Fruit fly (Drosophila melanogaster) whole organism, embryonic: ENCODE data around the gene Nazo.

Source experiments
- Bdp1 ChIP-seq: fragments of 200-800 bp; sonication (Bioruptor generic); optimal IDR thresholded peaks from 3 replicates; lab custom pipeline; 2016; ENCODE audit warnings: missing biosample characterization, missing genetic modification characterization
- CG1024 ChIP-seq: fragments of 200-800 bp; sonication (Bioruptor generic); IDR thresholded peaks from 2 replicates; pipeline ENCODE4 v1.3.6; 2022; ENCODE audit warnings: missing biosample characterization, missing genetic modification characterization
- CG11093 ChIP-seq: fragments of 200-800 bp; sonication (Bioruptor generic); IDR thresholded peaks from 3 replicates; pipeline ENCODE4 v1.3.6; 2022; ENCODE audit warnings: missing biosample characterization, missing genetic modification characterization
- CG11696 ChIP-seq: fragments of 200-800 bp; sonication (Bioruptor generic); IDR thresholded peaks from 2 replicates; pipeline ENCODE4 v1.3.6; 2022; ENCODE audit warnings: missing biosample characterization, missing genetic modification characterization
- CG12942 ChIP-seq: fragments of 200-800 bp; sonication (Bioruptor generic); optimal IDR thresholded peaks from 3 replicates; lab custom pipeline; 2016; ENCODE audit warnings: missing biosample characterization, missing genetic modification characterization
- CG1647 ChIP-seq: fragments of 200-800 bp; sonication (Bioruptor generic); optimal IDR thresholded peaks from 3 replicates; lab custom pipeline; 2016; ENCODE audit warnings: missing biosample characterization, missing genetic modification characterization
- CG18764 ChIP-seq: fragments of 200-800 bp; sonication (Bioruptor generic); optimal IDR thresholded peaks from 3 replicates; lab custom pipeline; 2016; ENCODE audit warnings: missing biosample characterization, missing genetic modification characterization
- CG2116 ChIP-seq: fragments of 200-800 bp; sonication (Bioruptor generic); optimal IDR thresholded peaks from 3 replicates; lab custom pipeline; 2018; ENCODE audit warnings: missing biosample characterization, mild to moderate bottlenecking, missing genetic modification characterization
- CG30431 ChIP-seq: fragments of 200-800 bp; sonication (Bioruptor generic); optimal IDR thresholded peaks from 2 replicates; lab custom pipeline; 2017; ENCODE audit warnings: missing biosample characterization, missing genetic modification characterization
- CG32532 ChIP-seq: fragments of 200-800 bp; sonication (Bioruptor generic); IDR thresholded peaks from 2 replicates; pipeline ENCODE4 v1.3.6; 2022; ENCODE audit warnings: missing biosample characterization, missing genetic modification characterization
- CG9215 ChIP-seq: fragments of 200-800 bp; sonication (Bioruptor generic); IDR thresholded peaks from 2 replicates; pipeline ENCODE4 v1.3.6; 2022; ENCODE audit warnings: missing biosample characterization, missing genetic modification characterization
- CG9817 ChIP-seq: fragments of 200-800 bp; sonication (Bioruptor generic); optimal IDR thresholded peaks from 2 replicates; lab custom pipeline; 2018; ENCODE audit warnings: missing biosample characterization, mild to moderate bottlenecking, missing genetic modification characterization, moderate library complexity
- CG9876 ChIP-seq: fragments of 200-800 bp; sonication (Bioruptor generic); optimal IDR thresholded peaks from 2 replicates; lab custom pipeline; 2016; ENCODE audit warnings: missing biosample characterization, missing genetic modification characterization
- Chrac-16 ChIP-seq: fragments of 200-800 bp; sonication (Bioruptor generic); optimal IDR thresholded peaks from 3 replicates; lab custom pipeline; 2016; ENCODE audit warnings: missing biosample characterization, missing genetic modification characterization
- D19A ChIP-seq: fragments of 200-800 bp; optimal IDR thresholded peaks from 3 replicates; lab custom pipeline; 2019; ENCODE audit warnings: missing biosample characterization, mild to moderate bottlenecking, missing genetic modification characterization, moderate library complexity
- Dp ChIP-seq: fragments of 200-800 bp; sonication (Bioruptor generic); optimal IDR thresholded peaks from 2 replicates; lab custom pipeline; 2018; ENCODE audit warnings: missing biosample characterization, mild to moderate bottlenecking, missing genetic modification characterization, moderate library complexity
- Fer3 ChIP-seq: fragments of 200-800 bp; sonication (Bioruptor generic); optimal IDR thresholded peaks from 2 replicates; lab custom pipeline; 2018; ENCODE audit warnings: missing biosample characterization, mild to moderate bottlenecking, missing genetic modification characterization, moderate library complexity
- HLH3B ChIP-seq: fragments of 200-800 bp; sonication (Bioruptor generic); IDR thresholded peaks from 2 replicates; pipeline ENCODE4 v1.3.6; 2022; ENCODE audit warnings: missing biosample characterization, missing genetic modification characterization
- Hr78 ChIP-seq, 2 experiments: fragments of 200-800 bp in 1 of 2; fragments of >200 bp in 1 of 2; sonication (Bioruptor generic) in 1 of 2; optimal IDR thresholded peaks; 2 replicates each; lab custom pipeline; 2017 to 2019; ENCODE audit warnings: missing biosample characterization in 2 of 2, missing genetic modification characterization in 2 of 2, mild to moderate bottlenecking in 1 of 2, moderate library complexity in 1 of 2
- Lpt ChIP-seq: fragments of >200 bp; optimal IDR thresholded peaks from 2 replicates; lab custom pipeline; 2018; ENCODE audit warnings: missing biosample characterization, missing genetic modification characterization
- MTF-1 ChIP-seq: fragments of 200-800 bp; sonication (Bioruptor generic); optimal IDR thresholded peaks from 2 replicates; lab custom pipeline; 2018; ENCODE audit warnings: missing biosample characterization, mild to moderate bottlenecking, missing genetic modification characterization, borderline replicate concordance
- Oaz ChIP-seq: fragments of 200-800 bp; sonication (Bioruptor generic); IDR thresholded peaks from 2 replicates; pipeline ENCODE4 v1.3.6; 2022; ENCODE audit warnings: missing biosample characterization, missing genetic modification characterization
- PHDP ChIP-seq: fragments of 200-800 bp; sonication (Bioruptor generic); optimal IDR thresholded peaks from 3 replicates; lab custom pipeline; 2018; ENCODE audit warnings: missing biosample characterization, mild to moderate bottlenecking, missing genetic modification characterization, moderate library complexity
- Taf1 ChIP-seq: fragments of 200-800 bp; sonication (Bioruptor generic); IDR thresholded peaks from 2 replicates; pipeline ENCODE4 v1.3.6; 2022; ENCODE audit warnings: missing biosample characterization, missing genetic modification characterization
- ab ChIP-seq: fragments of 200-800 bp; sonication (Bioruptor generic); optimal IDR thresholded peaks from 2 replicates; lab custom pipeline; 2016; ENCODE audit warnings: missing biosample characterization, missing genetic modification characterization
- ac ChIP-seq: fragments of 200-800 bp; sonication (Bioruptor generic); optimal IDR thresholded peaks from 3 replicates; lab custom pipeline; 2017; ENCODE audit warnings: missing biosample characterization, mild to moderate bottlenecking, missing genetic modification characterization
- ato ChIP-seq: fragments of 200-800 bp; sonication (Bioruptor generic); IDR thresholded peaks from 2 replicates; pipeline ENCODE4 v1.3.6; 2022; ENCODE audit warnings: missing biosample characterization, missing genetic modification characterization; ENCODE audit not compliant: partially characterized antibody
- bcd ChIP-seq: fragments of 200-800 bp; sonication (Bioruptor generic); optimal IDR thresholded peaks from 2 replicates; lab custom pipeline; 2017; ENCODE audit warnings: missing biosample characterization, mild to moderate bottlenecking, missing genetic modification characterization
- ci ChIP-seq: fragments of 200-800 bp; sonication (Bioruptor generic); IDR thresholded peaks from 3 replicates; pipeline ENCODE4 v1.3.6; 2022; ENCODE audit warnings: missing biosample characterization, missing genetic modification characterization
- dm ChIP-seq: fragments of 200-800 bp; sonication (Bioruptor generic); optimal IDR thresholded peaks from 3 replicates; lab custom pipeline; 2016; ENCODE audit warnings: missing biosample characterization, missing genetic modification characterization
- dmrt99B ChIP-seq: fragments of 200-800 bp; sonication (Bioruptor generic); optimal IDR thresholded peaks from 2 replicates; lab custom pipeline; 2018; ENCODE audit warnings: missing biosample characterization, mild to moderate bottlenecking, missing genetic modification characterization, moderate library complexity
- exex ChIP-seq: fragments of 200-800 bp; sonication (Bioruptor generic); optimal IDR thresholded peaks from 4 replicates; lab custom pipeline; 2018; ENCODE audit warnings: missing biosample characterization, mild to moderate bottlenecking, missing genetic modification characterization, moderate library complexity
- gce ChIP-seq: fragments of 200-800 bp; sonication (Bioruptor generic); IDR thresholded peaks from 3 replicates; pipeline ENCODE4 v1.3.6; 2022; ENCODE audit warnings: missing biosample characterization, missing genetic modification characterization
- gcm ChIP-seq: fragments of 200-800 bp; sonication (Bioruptor generic); optimal IDR thresholded peaks from 2 replicates; lab custom pipeline; 2019; ENCODE audit warnings: missing biosample characterization, mild to moderate bottlenecking, missing genetic modification characterization, moderate library complexity
- gem ChIP-seq: fragments of 200-800 bp; sonication (Bioruptor generic); optimal IDR thresholded peaks from 2 replicates; lab custom pipeline; 2019; ENCODE audit warnings: missing biosample characterization, mild to moderate bottlenecking, missing genetic modification characterization, moderate library complexity
- grau ChIP-seq: fragments of 200-800 bp; optimal IDR thresholded peaks from 3 replicates; lab custom pipeline; 2019; ENCODE audit warnings: missing biosample characterization, mild to moderate bottlenecking, missing genetic modification characterization, moderate library complexity
- lilli ChIP-seq: fragments of 200-800 bp; sonication (Bioruptor generic); optimal IDR thresholded peaks from 3 replicates; lab custom pipeline; 2016; ENCODE audit warnings: missing biosample characterization, missing genetic modification characterization
- otp ChIP-seq: fragments of 200-800 bp; sonication (Bioruptor generic); IDR thresholded peaks from 3 replicates; pipeline ENCODE4, ENCODE4 v1.3.6; 2022; ENCODE audit warnings: missing biosample characterization, missing genetic modification characterization
- p53 ChIP-seq: fragments of 200-800 bp; sonication (Bioruptor generic); optimal IDR thresholded peaks from 2 replicates; lab custom pipeline; 2016; ENCODE audit warnings: missing biosample characterization, missing genetic modification characterization
- phol ChIP-seq: fragments of 200-800 bp; sonication (Bioruptor generic); optimal IDR thresholded peaks from 3 replicates; lab custom pipeline; 2018; ENCODE audit warnings: missing biosample characterization, mild to moderate bottlenecking, missing genetic modification characterization, moderate library complexity
- pros ChIP-seq: fragments of 200-800 bp; sonication (Bioruptor generic); optimal IDR thresholded peaks from 3 replicates; lab custom pipeline; 2019; ENCODE audit warnings: missing biosample characterization, mild to moderate bottlenecking, missing genetic modification characterization, moderate library complexity
- pzg ChIP-seq: fragments of 200-800 bp; sonication (Bioruptor generic); optimal IDR thresholded peaks from 3 replicates; lab custom pipeline; 2018; ENCODE audit warnings: missing biosample characterization, mild to moderate bottlenecking, missing genetic modification characterization, moderate library complexity
- ro ChIP-seq: fragments of 200-800 bp; sonication (Bioruptor generic); IDR thresholded peaks from 2 replicates; pipeline ENCODE4 v1.3.6; 2022; ENCODE audit warnings: missing biosample characterization, missing genetic modification characterization
- sc ChIP-seq, 3 experiments: fragments of >200 bp in 2 of 3; fragments of 200-800 bp in 1 of 3; sonication (Bioruptor generic) in 1 of 3; optimal IDR thresholded peaks; 2 replicates in 2 of 3; 3 replicates in 1 of 3; lab custom pipeline; 2017; ENCODE audit warnings: mild to moderate bottlenecking in 1 of 3, missing biosample characterization in 1 of 3, missing genetic modification characterization in 1 of 3, missing genetic modification reagents in 1 of 3
- sim ChIP-seq: fragments of 200-800 bp; sonication (Bioruptor generic); IDR thresholded peaks from 2 replicates; pipeline ENCODE4 v1.3.6; 2022; ENCODE audit warnings: missing biosample characterization, missing genetic modification characterization
- slbo ChIP-seq: fragments of 200-800 bp; sonication (Bioruptor generic); IDR thresholded peaks from 2 replicates; pipeline ENCODE4 v1.3.6; 2022; ENCODE audit warnings: missing biosample characterization, missing genetic modification characterization
- slou ChIP-seq: fragments of 200-800 bp; sonication (Bioruptor generic); optimal IDR thresholded peaks from 3 replicates; lab custom pipeline; 2016; ENCODE audit warnings: missing biosample characterization, missing genetic modification characterization
- tin ChIP-seq: fragments of 200-800 bp; sonication (Bioruptor generic); optimal IDR thresholded peaks from 3 replicates; lab custom pipeline; 2016; ENCODE audit warnings: missing biosample characterization, missing genetic modification characterization
- tna ChIP-seq: fragments of 200-800 bp; sonication (Bioruptor generic); IDR thresholded peaks from 2 replicates; pipeline ENCODE4 v1.3.6; 2022; ENCODE audit warnings: missing biosample characterization, missing genetic modification characterization; ENCODE audit not compliant: partially characterized antibody
- wor ChIP-seq: fragments of 200-800 bp; sonication (Bioruptor generic); IDR thresholded peaks from 2 replicates; pipeline ENCODE4 v1.3.6; 2022; ENCODE audit warnings: missing biosample characterization, missing genetic modification characterization
- zen ChIP-seq: fragments of 200-800 bp; sonication (Bioruptor generic); optimal IDR thresholded peaks from 3 replicates; lab custom pipeline; 2018; ENCODE audit warnings: missing biosample characterization, mild to moderate bottlenecking, missing genetic modification characterization, moderate library complexity

Nazo gene

dm6 chr3R:8303848-8304247 lies 16.2 kb downstream of the Nazo start, which contains the start of gene nac (continued):
- TF ChIP-seq lilli (GFP tag; lab: Kevin White, UChicago) = peak; percentile 41
- no peak for TF ChIP-seq gce (GFP tag; lab: Robert Waterston, UW)
- TF ChIP-seq ro = no peak
- no peak for TF ChIP-seq CG11093 (GFP tag; lab: Robert Waterston, UW)
- no peak for TF ChIP-seq Oaz (GFP tag; lab: Robert Waterston, UW)
- no peak for TF ChIP-seq gcm
- no peak for TF ChIP-seq CG9817 (tag; lab: Kevin White, UChicago)
- no peak for TF ChIP-seq CG1024 (GFP tag; lab: Robert Waterston, UW)
- TF ChIP-seq Hr78 (GFP tag; optimal IDR thresholded peaks at IDR 0.05; lab: Kevin White, UChicago) = no peak
- no peak for TF ChIP-seq ab (GFP tag; lab: Kevin White, UChicago)
- TF ChIP-seq bcd (GFP tag; lab: Kevin White, UChicago) = no peak
- no peak for TF ChIP-seq CG12942 (GFP tag; lab: Kevin White, UChicago)
- TF ChIP-seq Lpt (GFP tag; lab: Kevin White, UChicago) = no peak
- no peak for TF ChIP-seq p53 (GFP tag; lab: Kevin White, UChicago)
- peak; percentile 33 for TF ChIP-seq zen (tag; lab: Kevin White, UChicago)
- TF ChIP-seq Bdp1 (GFP tag; lab: Kevin White, UChicago) = no peak
- TF ChIP-seq grau (tag; lab: Kevin White, UChicago) = peak; percentile 31
- TF ChIP-seq dm (GFP tag; lab: Kevin White, UChicago) = no peak
- TF ChIP-seq PHDP = no peak
- no peak for TF ChIP-seq CG30431 (GFP tag; lab: Kevin White, UChicago)
- no peak for TF ChIP-seq MTF-1 (GFP tag; lab: Kevin White, UChicago)
- TF ChIP-seq CG9876 (GFP tag; lab: Kevin White, UChicago) = no peak
- no peak for TF ChIP-seq Chrac-16 (GFP tag; lab: Kevin White, UChicago)
- peak; percentile 3 for TF ChIP-seq D19A (tag; lab: Kevin White, UChicago)
- TF ChIP-seq dmrt99B (tag; lab: Kevin White, UChicago) = no peak
- no peak for TF ChIP-seq CG9215 (GFP tag; lab: Robert Waterston, UW)
- TF ChIP-seq Fer3 (tag; lab: Kevin White, UChicago) = peak; percentile 3
- TF ChIP-seq otp = no peak
- no peak for TF ChIP-seq CG11696 (GFP tag; lab: Robert Waterston, UW)
- TF ChIP-seq HLH3B (GFP tag; lab: Robert Waterston, UW) = peak; percentile 19; the same call in 1 of the 2 replicates
- TF ChIP-seq CG1647 = no peak
- TF ChIP-seq tin (GFP tag; lab: Kevin White, UChicago) = no peak
- no peak for TF ChIP-seq sim (GFP tag; lab: Robert Waterston, UW)
- TF ChIP-seq exex (tag; lab: Kevin White, UChicago) = no peak
- TF ChIP-seq slou (GFP tag; lab: Kevin White, UChicago) = no peak
- peak; percentile 46; the same call in 1 of the 2 replicates for TF ChIP-seq slbo (GFP tag; lab: Robert Waterston, UW)
- TF ChIP-seq CG18764 (GFP tag; lab: Kevin White, UChicago) = no peak
- TF ChIP-seq sc (optimal IDR thresholded peaks at IDR 0.05; lab: Kevin White, UChicago) = no peak
- TF ChIP-seq sc (GFP tag; optimal IDR thresholded peaks at IDR 0.05; lab: Kevin White, UChicago) = no peak
- no peak for TF ChIP-seq pros (GFP tag; lab: Kevin White, UChicago)
- peak; percentile 33; the same call in 1 of the 2 replicates for TF ChIP-seq CG32532
- TF ChIP-seq wor = no peak
- no peak for TF ChIP-seq CG2116 (GFP tag; lab: Kevin White, UChicago)
- TF ChIP-seq gem = no peak
- peak; percentile 9 for TF ChIP-seq pzg (GFP tag; lab: Kevin White, UChicago)
- TF ChIP-seq ato (GFP tag; lab: Robert Waterston, UW) = no peak
- TF ChIP-seq tna = no peak
- TF ChIP-seq Dp (GFP tag; lab: Kevin White, UChicago) = no peak
- no peak for TF ChIP-seq ac (GFP tag; lab: Kevin White, UChicago)
- no peak for TF ChIP-seq Taf1 (GFP tag; lab: Robert Waterston, UW)
- 0 out of 3 replicates have a peak, but pooled peaks have one; percentile 36 for TF ChIP-seq ci (GFP tag; lab: Robert Waterston, UW)
- no peak for TF ChIP-seq phol
